Fruit fly (Drosophila melanogaster) whole organism, embryonic: Measurements from ENCODE around the gene CG43630.

Source experiments
- Asciz ChIP-seq: fragments of 200-800 bp; sonication (Bioruptor generic); optimal IDR thresholded peaks from 2 replicates; lab custom pipeline; 2017; ENCODE audit warnings: missing biosample characterization, mild to moderate bottlenecking, missing genetic modification characterization, missing genetic modification reagents
- Atf6 ChIP-seq: fragments of 200-800 bp; sonication (Bioruptor generic); IDR thresholded peaks from 2 replicates; pipeline ENCODE4 v1.3.6; 2022; ENCODE audit warnings: missing biosample characterization, missing genetic modification characterization
- Blimp-1 ChIP-seq: fragments of 200-800 bp; sonication (Bioruptor generic); optimal IDR thresholded peaks from 3 replicates; lab custom pipeline; 2018; ENCODE audit warnings: missing biosample characterization, missing genetic modification characterization, mild to moderate bottlenecking, moderate library complexity, missing genetic modification reagents
- BtbVII ChIP-seq: fragments of 200-800 bp; sonication (Bioruptor generic); optimal IDR thresholded peaks from 3 replicates; lab custom pipeline; 2017; ENCODE audit warnings: missing biosample characterization, mild to moderate bottlenecking, missing genetic modification characterization
- C15 ChIP-seq: fragments of 200-800 bp; sonication (Bioruptor generic); IDR thresholded peaks from 3 replicates; pipeline ENCODE4 v1.3.6; 2022; ENCODE audit warnings: missing biosample characterization, missing genetic modification characterization
- CG10462 ChIP-seq: fragments of 200-800 bp; sonication (Bioruptor generic); optimal IDR thresholded peaks from 2 replicates; lab custom pipeline; 2016; ENCODE audit warnings: missing biosample characterization, missing genetic modification characterization
- CG11695 ChIP-seq: fragments of 200-800 bp; sonication (Bioruptor generic); IDR thresholded peaks from 3 replicates; pipeline ENCODE4 v1.3.6; 2022; ENCODE audit warnings: missing biosample characterization, missing genetic modification characterization
- CG12236 ChIP-seq: fragments of 200-800 bp; sonication (Bioruptor generic); optimal IDR thresholded peaks from 2 replicates; lab custom pipeline; 2016; ENCODE audit warnings: missing biosample characterization, missing genetic modification characterization
- CG1603 ChIP-seq: fragments of 200-800 bp; sonication (Bioruptor generic); optimal IDR thresholded peaks from 2 replicates; lab custom pipeline; 2019; ENCODE audit warnings: missing biosample characterization, mild to moderate bottlenecking, missing genetic modification characterization, moderate library complexity
- CG17612 ChIP-seq: fragments of 200-800 bp; sonication (Bioruptor generic); IDR thresholded peaks from 2 replicates; pipeline ENCODE4 v1.3.6; 2022; ENCODE audit warnings: missing biosample characterization, missing genetic modification characterization
- CG17802 ChIP-seq: fragments of 200-800 bp; sonication (Bioruptor generic); optimal IDR thresholded peaks from 2 replicates; lab custom pipeline; 2018; ENCODE audit warnings: missing biosample characterization, mild to moderate bottlenecking, missing genetic modification characterization, moderate library complexity
- CG17912 ChIP-seq: fragments of 200-800 bp; sonication (Bioruptor generic); optimal IDR thresholded peaks from 2 replicates; lab custom pipeline; 2018; ENCODE audit warnings: missing biosample characterization, mild to moderate bottlenecking, missing genetic modification characterization
- CG30431 ChIP-seq: fragments of 200-800 bp; sonication (Bioruptor generic); optimal IDR thresholded peaks from 2 replicates; lab custom pipeline; 2017; ENCODE audit warnings: missing biosample characterization, missing genetic modification characterization
- CG34224 ChIP-seq: fragments of 200-800 bp; sonication (Bioruptor generic); IDR thresholded peaks from 3 replicates; pipeline ENCODE4 v1.3.6; 2022; ENCODE audit warnings: missing biosample characterization, missing genetic modification characterization; ENCODE audit not compliant: partially characterized antibody
- CG6683 ChIP-seq: fragments of 200-800 bp; sonication (Bioruptor generic); optimal IDR thresholded peaks from 2 replicates; lab custom pipeline; 2017; ENCODE audit warnings: missing biosample characterization, mild to moderate bottlenecking, missing genetic modification characterization, missing genetic modification reagents
- CG7271 ChIP-seq: fragments of 200-800 bp; sonication (Bioruptor generic); optimal IDR thresholded peaks from 2 replicates; lab custom pipeline; 2018; ENCODE audit warnings: missing biosample characterization, mild to moderate bottlenecking, missing genetic modification characterization, moderate library complexity
- CG9437 ChIP-seq: fragments of 200-800 bp; sonication (Bioruptor generic); optimal IDR thresholded peaks from 2 replicates; lab custom pipeline; 2018; ENCODE audit warnings: missing biosample characterization, mild to moderate bottlenecking, missing genetic modification characterization
- Dref ChIP-seq: fragments of 200-800 bp; sonication (Bioruptor generic); IDR thresholded peaks from 2 replicates; pipeline ENCODE4 v1.3.6; 2022; ENCODE audit warnings: missing biosample characterization, missing genetic modification characterization
- Drgx ChIP-seq: fragments of 200-800 bp; sonication (Bioruptor generic); IDR thresholded peaks from 2 replicates; pipeline ENCODE4 v1.3.6; 2022; ENCODE audit warnings: missing biosample characterization, missing genetic modification characterization
- ERR ChIP-seq: fragments of 200-800 bp; sonication (Bioruptor generic); optimal IDR thresholded peaks from 2 replicates; lab custom pipeline; 2016; ENCODE audit warnings: missing biosample characterization, missing genetic modification characterization
- H2.0 ChIP-seq: fragments of 200-800 bp; sonication (Bioruptor generic); IDR thresholded peaks from 2 replicates; pipeline ENCODE4 v1.3.6; 2022; ENCODE audit warnings: missing biosample characterization, missing genetic modification characterization
- HLH3B ChIP-seq: fragments of 200-800 bp; sonication (Bioruptor generic); IDR thresholded peaks from 2 replicates; pipeline ENCODE4 v1.3.6; 2022; ENCODE audit warnings: missing biosample characterization, missing genetic modification characterization
- HmgD ChIP-seq: fragments of 200-800 bp; sonication (Bioruptor generic); optimal IDR thresholded peaks from 3 replicates; lab custom pipeline; 2016; ENCODE audit warnings: missing biosample characterization, missing genetic modification characterization
- Hmx ChIP-seq: fragments of 200-800 bp; sonication (Bioruptor generic); optimal IDR thresholded peaks from 2 replicates; lab custom pipeline; 2016; ENCODE audit warnings: missing biosample characterization, missing genetic modification characterization
- Hr39 ChIP-seq: fragments of >200 bp; optimal IDR thresholded peaks from 2 replicates; lab custom pipeline; 2017
- Jarid2 ChIP-seq: fragments of 200-800 bp; sonication (Bioruptor generic); optimal IDR thresholded peaks from 3 replicates; lab custom pipeline; 2017; ENCODE audit warnings: mild to moderate bottlenecking, missing biosample characterization, missing genetic modification reagents, missing genetic modification characterization
- Mad ChIP-seq: fragments of 200-800 bp; sonication (Bioruptor generic); optimal IDR thresholded peaks from 2 replicates; lab custom pipeline; 2016; ENCODE audit warnings: missing biosample characterization, missing genetic modification characterization
- Max ChIP-seq: fragments of 200-800 bp; sonication (Bioruptor generic); optimal IDR thresholded peaks from 2 replicates; lab custom pipeline; 2016; ENCODE audit warnings: missing biosample characterization, mild to moderate bottlenecking, missing genetic modification characterization
- Myb ChIP-seq: fragments of 200-800 bp; sonication (Bioruptor generic); optimal IDR thresholded peaks from 2 replicates; lab custom pipeline; 2016; ENCODE audit warnings: missing biosample characterization, missing genetic modification characterization
- NfI ChIP-seq: fragments of 200-800 bp; sonication (Bioruptor generic); optimal IDR thresholded peaks from 3 replicates; lab custom pipeline; 2018; ENCODE audit warnings: missing biosample characterization, mild to moderate bottlenecking, missing genetic modification characterization, moderate library complexity
- Xbp1 ChIP-seq: fragments of 200-800 bp; sonication (Bioruptor generic); optimal IDR thresholded peaks from 3 replicates; lab custom pipeline; 2016; ENCODE audit warnings: missing biosample characterization, mild to moderate bottlenecking, missing genetic modification characterization
- amos ChIP-seq: fragments of 200-800 bp; sonication (Bioruptor generic); IDR thresholded peaks from 2 replicates; pipeline ENCODE4 v1.3.6; 2022; ENCODE audit warnings: missing biosample characterization, missing genetic modification characterization; ENCODE audit not compliant: partially characterized antibody
- exex ChIP-seq: fragments of 200-800 bp; sonication (Bioruptor generic); optimal IDR thresholded peaks from 4 replicates; lab custom pipeline; 2018; ENCODE audit warnings: missing biosample characterization, mild to moderate bottlenecking, missing genetic modification characterization, moderate library complexity
- eyg ChIP-seq: fragments of 200-800 bp; sonication (Bioruptor generic); optimal IDR thresholded peaks from 3 replicates; lab custom pipeline; 2016; ENCODE audit warnings: missing biosample characterization, missing genetic modification characterization
- fu2 ChIP-seq: fragments of 200-800 bp; sonication (Bioruptor generic); optimal IDR thresholded peaks from 2 replicates; lab custom pipeline; 2016; ENCODE audit warnings: missing biosample characterization, missing genetic modification characterization
- gfzf ChIP-seq: fragments of 200-800 bp; sonication (Bioruptor generic); optimal IDR thresholded peaks from 2 replicates; lab custom pipeline; 2016; ENCODE audit warnings: missing biosample characterization, mild to moderate bottlenecking, missing genetic modification characterization, moderate library complexity
- jumu ChIP-seq: fragments of 200-800 bp; sonication (Bioruptor generic); optimal IDR thresholded peaks from 3 replicates; lab custom pipeline; 2016; ENCODE audit warnings: missing biosample characterization, missing genetic modification characterization
- kah ChIP-seq: fragments of 200-800 bp; sonication (Bioruptor generic); optimal IDR thresholded peaks from 2 replicates; lab custom pipeline; 2018; ENCODE audit warnings: missing biosample characterization, mild to moderate bottlenecking, missing genetic modification characterization
- kay ChIP-seq: fragments of 200-800 bp; sonication (Bioruptor generic); optimal IDR thresholded peaks from 2 replicates; lab custom pipeline; 2016; ENCODE audit warnings: missing biosample characterization, missing genetic modification characterization
- lab ChIP-seq: fragments of 200-800 bp; sonication (Bioruptor generic); optimal IDR thresholded peaks from 3 replicates; lab custom pipeline; 2017; ENCODE audit warnings: missing biosample characterization, missing genetic modification characterization, mild to moderate bottlenecking, moderate library complexity, missing genetic modification reagents
- otp ChIP-seq: fragments of 200-800 bp; sonication (Bioruptor generic); IDR thresholded peaks from 3 replicates; pipeline ENCODE4, ENCODE4 v1.3.6; 2022; ENCODE audit warnings: missing biosample characterization, missing genetic modification characterization
- pho ChIP-seq: fragments of 200-800 bp; sonication (Bioruptor generic); optimal IDR thresholded peaks from 2 replicates; lab custom pipeline; 2016; ENCODE audit warnings: missing biosample characterization, missing genetic modification characterization
- prd ChIP-seq, 3 experiments: fragments of >200 bp in 2 of 3; fragments of 200-800 bp in 1 of 3; sonication (Bioruptor generic) in 1 of 3; optimal IDR thresholded peaks in 2 of 3; IDR thresholded peaks in 1 of 3; 2 replicates in 2 of 3; 3 replicates in 1 of 3; pipeline versions ENCODE4 v1.3.6 to Lab custom; 2017 to 2022; ENCODE audit warnings: missing biosample characterization in 1 of 3, missing genetic modification characterization in 1 of 3
- sc ChIP-seq, 3 experiments: fragments of >200 bp in 2 of 3; fragments of 200-800 bp in 1 of 3; sonication (Bioruptor generic) in 1 of 3; optimal IDR thresholded peaks; 2 replicates in 2 of 3; 3 replicates in 1 of 3; lab custom pipeline; 2017; ENCODE audit warnings: mild to moderate bottlenecking in 1 of 3, missing biosample characterization in 1 of 3, missing genetic modification characterization in 1 of 3, missing genetic modification reagents in 1 of 3
- shn ChIP-seq: fragments of 200-800 bp; sonication (Bioruptor generic); optimal IDR thresholded peaks from 3 replicates; lab custom pipeline; 2016; ENCODE audit warnings: missing biosample characterization, missing genetic modification characterization
- sug ChIP-seq: fragments of 200-800 bp; optimal IDR thresholded peaks from 2 replicates; lab custom pipeline; 2019; ENCODE audit warnings: missing biosample characterization, mild to moderate bottlenecking, missing genetic modification characterization, moderate library complexity
- trh ChIP-seq: fragments of 200-800 bp; sonication (Bioruptor generic); optimal IDR thresholded peaks from 2 replicates; lab custom pipeline; 2016; ENCODE audit warnings: missing biosample characterization, missing genetic modification characterization
- twi ChIP-seq: fragments of 200-800 bp; optimal IDR thresholded peaks from 2 replicates; lab custom pipeline; 2019; ENCODE audit warnings: missing biosample characterization, mild to moderate bottlenecking, missing genetic modification characterization, moderate library complexity
- yki ChIP-seq: fragments of >200 bp; optimal IDR thresholded peaks from 3 replicates; lab custom pipeline; 2018

Gene CG43630

DNA sequence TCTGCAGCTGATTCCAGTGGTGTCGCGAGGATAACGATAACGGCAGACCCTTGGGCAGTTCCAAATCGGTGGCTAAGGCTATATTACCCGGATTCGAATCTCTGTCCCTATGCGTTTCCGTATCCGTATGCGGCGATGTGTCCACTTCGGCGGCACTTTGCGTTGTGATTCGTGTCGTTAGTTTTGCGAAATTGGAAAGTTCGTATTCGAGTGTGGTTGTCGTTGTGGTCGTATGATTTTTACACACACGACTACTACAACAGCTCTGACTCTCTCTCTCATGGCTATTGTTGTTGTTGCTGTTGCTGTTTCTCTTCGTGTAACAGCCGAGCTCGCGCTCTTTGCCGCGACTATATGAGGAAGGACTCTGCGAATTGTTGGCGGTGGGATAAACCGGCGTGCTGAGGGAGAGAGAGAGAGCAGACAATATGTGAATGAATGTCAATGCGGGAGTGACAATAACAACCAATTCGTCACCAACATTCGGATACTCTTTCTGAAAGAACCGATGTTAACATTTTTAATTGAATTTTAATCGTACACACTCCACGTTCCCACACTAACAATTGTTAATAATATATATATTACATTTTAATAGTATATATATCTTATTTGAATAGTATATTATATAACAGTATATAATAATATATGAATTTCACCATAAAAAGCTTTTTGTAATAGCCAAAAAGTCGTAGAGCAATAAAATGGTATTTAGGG is 43.7 kb upstream of the CG43630 start (continued):
- TF ChIP-seq trh = no peak
- no peak for TF ChIP-seq Asciz (GFP tag; lab: Kevin White, UChicago)
- no peak for TF ChIP-seq sug (tag; lab: Kevin White, UChicago)
- TF ChIP-seq CG9437 = peak; percentile 26
- 0 out of 2 replicates have a peak, but pooled peaks have one; percentile 9 for TF ChIP-seq H2.0 (GFP tag; lab: Robert Waterston, UW)
- TF ChIP-seq CG10462 (GFP tag; lab: Kevin White, UChicago) = no peak
- peak; percentile 36 for TF ChIP-seq BtbVII (GFP tag; lab: Kevin White, UChicago)
- TF ChIP-seq shn = no peak
- no peak for TF ChIP-seq CG30431
- TF ChIP-seq Myb = no peak
- TF ChIP-seq Mad = no peak
- TF ChIP-seq ERR (GFP tag; lab: Kevin White, UChicago) = peak; percentile 41
- no peak for TF ChIP-seq CG17802
- TF ChIP-seq amos (GFP tag; lab: Robert Waterston, UW) = no peak; the same call in 1 of the 2 replicates
- TF ChIP-seq CG17912 (GFP tag; lab: Kevin White, UChicago) = no peak
- no peak for TF ChIP-seq Xbp1 (GFP tag; lab: Kevin White, UChicago)
- TF ChIP-seq HmgD (GFP tag; lab: Kevin White, UChicago) = no peak
- TF ChIP-seq CG17612 (GFP tag; lab: Robert Waterston, UW) = no peak
- TF ChIP-seq fu2 (GFP tag; lab: Kevin White, UChicago) = no peak
- TF ChIP-seq sc (optimal IDR thresholded peaks at IDR 0.05; lab: Kevin White, UChicago) = no peak
- TF ChIP-seq sc (GFP tag; optimal IDR thresholded peaks at IDR 0.05; lab: Kevin White, UChicago) = no peak
- no peak for TF ChIP-seq yki (lab: Kevin White, UChicago)
- no peak for TF ChIP-seq kah (GFP tag; lab: Kevin White, UChicago)
- no peak for TF ChIP-seq prd (optimal IDR thresholded peaks at IDR 0.05; lab: Kevin White, UChicago)
- TF ChIP-seq prd (GFP tag; IDR thresholded peaks at IDR 0.05; lab: Robert Waterston, UW) = no peak
- peak; percentile 4 for TF ChIP-seq exex (tag; lab: Kevin White, UChicago)
- no peak for TF ChIP-seq C15 (GFP tag; lab: Robert Waterston, UW)
- no peak for TF ChIP-seq HLH3B (GFP tag; lab: Robert Waterston, UW)
- TF ChIP-seq Hr39 (lab: Kevin White, UChicago) = no peak
- no peak for TF ChIP-seq CG7271 (tag; lab: Kevin White, UChicago)
- TF ChIP-seq CG12236 = no peak
- TF ChIP-seq otp (GFP tag; lab: Robert Waterston, UW) = no peak
- TF ChIP-seq Dref (GFP tag; lab: Robert Waterston, UW) = no peak
- TF ChIP-seq pho (GFP tag; lab: Kevin White, UChicago) = no peak
- no peak for TF ChIP-seq NfI
- peak; percentile 48 for TF ChIP-seq lab (GFP tag; lab: Kevin White, UChicago)
- peak; percentile 45 for TF ChIP-seq Blimp-1 (GFP tag; lab: Kevin White, UChicago)
- peak; percentile 31 for TF ChIP-seq CG6683
- TF ChIP-seq Max (GFP tag; lab: Kevin White, UChicago) = no peak
- no peak for TF ChIP-seq gfzf
- TF ChIP-seq kay (GFP tag; lab: Kevin White, UChicago) = no peak
- TF ChIP-seq Atf6 (GFP tag; lab: Robert Waterston, UW) = no peak; the same call in 1 of the 2 replicates
- TF ChIP-seq jumu (GFP tag; lab: Kevin White, UChicago) = no peak
- peak; percentile 24; the same call in 2 of the 3 replicates for TF ChIP-seq CG34224
- TF ChIP-seq Drgx (GFP tag; lab: Robert Waterston, UW) = peak; percentile 33; the same call in 1 of the 2 replicates
- TF ChIP-seq Jarid2 (GFP tag; lab: Kevin White, UChicago) = no peak
- TF ChIP-seq twi (tag; lab: Kevin White, UChicago) = no peak
- TF ChIP-seq CG11695 (GFP tag; lab: Robert Waterston, UW) = 0 out of 3 replicates have a peak, but pooled peaks have one; percentile 36
- TF ChIP-seq eyg = no peak
- no peak for TF ChIP-seq CG1603 (tag; lab: Kevin White, UChicago)
- TF ChIP-seq Hmx = no peak
